Worm (Caenorhabditis elegans) whole organism, late embryonic: ENCODE measurements around the gene C14C11.2.

ENCODE experiments used
- ahr-1 ChIP-seq: sonication (generic microtip); optimal IDR thresholded peaks from 2 replicates; lab custom pipeline; 2016; ENCODE audit warnings: missing genetic modification characterization, missing compliant biosample characterization
- dmd-4 ChIP-seq: sonication (generic microtip); optimal IDR thresholded peaks from 2 replicates; lab custom pipeline; 2016; ENCODE audit warnings: borderline replicate concordance, missing genetic modification characterization, missing compliant biosample characterization
- pax-1 ChIP-seq: fragments of 150-350 bp; optimal IDR thresholded peaks from 2 replicates; lab custom pipeline; 2014; ENCODE audit warnings: missing biosample characterization, missing genetic modification characterization
- pha-4 ChIP-seq: fragments of 150-350 bp; optimal IDR thresholded peaks from 2 replicates; lab custom pipeline; 2018; ENCODE audit warnings: missing biosample characterization, missing genetic modification reagents, missing genetic modification characterization
- pqm-1 ChIP-seq: sonication (generic microtip); optimal IDR thresholded peaks from 2 replicates; lab custom pipeline; 2016; ENCODE audit warnings: missing genetic modification characterization, missing compliant biosample characterization
- ref-2 ChIP-seq: sonication (generic microtip); optimal IDR thresholded peaks from 2 replicates; lab custom pipeline; 2016; ENCODE audit warnings: missing genetic modification characterization, missing compliant biosample characterization
- sox-4 ChIP-seq: sonication (generic microtip); optimal IDR thresholded peaks from 2 replicates; lab custom pipeline; 2017; ENCODE audit warnings: mild to moderate bottlenecking, missing genetic modification characterization, inconsistent platforms, missing compliant biosample characterization
- ztf-16 ChIP-seq: sonication (generic microtip); optimal IDR thresholded peaks from 2 replicates; lab custom pipeline; 2017; ENCODE audit warnings: missing genetic modification characterization, missing compliant biosample characterization

ce11 chrV:5651905-5652304 lies 9.1 kb upstream of the C14C11.2 start:
- TF ChIP-seq dmd-4 (tag; lab: Kevin White, UChicago) = no peak
- TF ChIP-seq ztf-16 = no peak
- no peak for TF ChIP-seq pqm-1 (tag; lab: Kevin White, UChicago)
- no peak for TF ChIP-seq ref-2 (tag; lab: Kevin White, UChicago)
- TF ChIP-seq pax-1 (tag; lab: Kevin White, UChicago) = no peak
- no peak for TF ChIP-seq pha-4 (tag; lab: Kevin White, UChicago)
- no peak for TF ChIP-seq sox-4 (tag; lab: Kevin White, UChicago)
- TF ChIP-seq ahr-1 (tag; lab: Kevin White, UChicago) = no peak
